Fruit fly (Drosophila melanogaster): ENCODE results near the gene CG6179.
A peak's percentile ranks its signal among the peaks of the same experiment; 100 is the strongest.

Gene CG6179

dm6 chrX:18385056-18385455, 5.2 kb downstream of the CG6179 start, which contains the start of gene betaCOP (continued):
- TF ChIP-seq CG32772 (GFP tag; IDR thresholded peaks at IDR 0.05) (no peak), z (GFP tag; IDR thresholded peaks at IDR 0.05) (no peak), grn (GFP tag; optimal IDR thresholded peaks at IDR 0.05) (no peak), mld (GFP tag; IDR thresholded peaks at IDR 0.05; ENCODE audit: partially characterized antibody) (no peak), CG2678 (tag; optimal IDR thresholded peaks at IDR 0.05) (no peak), CG31441 (GFP tag; IDR thresholded peaks at IDR 0.05) (no peak), CG17328 (GFP tag; IDR thresholded peaks at IDR 0.05) (0 out of 2 replicates have a peak, but pooled peaks have one; percentile 9), CG11723 (GFP tag; optimal IDR thresholded peaks at IDR 0.05) (no peak), Rfx (GFP tag; IDR thresholded peaks at IDR 0.05) (peak; percentile 48; the same call in 1 of the 2 replicates), GATAe (GFP tag; conservative IDR thresholded peaks at IDR 0.05) (no peak), CG10565 (GFP tag; optimal IDR thresholded peaks at IDR 0.05) (no peak), pan (optimal IDR thresholded peaks at IDR 0.05) (no peak), pan (GFP tag; optimal IDR thresholded peaks at IDR 0.05 in 1 of 2, IDR thresholded peaks at IDR 0.05 in 1 of 2) (no peak), esg (GFP tag; conservative IDR thresholded peaks at IDR 0.05) (no peak), CG33213 (GFP tag; optimal IDR thresholded peaks at IDR 0.05) (peak; percentile 55), MESR4 (GFP tag; optimal IDR thresholded peaks at IDR 0.05) (peak; percentile 81), Max (GFP tag; optimal IDR thresholded peaks at IDR 0.05) (no peak), Sox100B (GFP tag; optimal IDR thresholded peaks at IDR 0.05) (no peak), toy (GFP tag; IDR thresholded peaks at IDR 0.05) (no peak), HmgZ (tag; optimal IDR thresholded peaks at IDR 0.05) (peak; percentile 36), hkb (optimal IDR thresholded peaks at IDR 0.05) (peak; percentile 51), hkb (GFP tag; IDR thresholded peaks at IDR 0.05) (no peak), dimm (GFP tag; IDR thresholded peaks at IDR 0.05) (no peak), sqz (GFP tag; optimal IDR thresholded peaks at IDR 0.05) (no peak), pita (GFP tag; optimal IDR thresholded peaks at IDR 0.05) (peak; percentile 60), hth (optimal IDR thresholded peaks at IDR 0.05) (no peak), Nf-YA (GFP tag; IDR thresholded peaks at IDR 0.05) (no peak), CG15479 (GFP tag; optimal IDR thresholded peaks at IDR 0.05) (no peak), D (optimal IDR thresholded peaks at IDR 0.05) (no peak), D (GFP tag; optimal IDR thresholded peaks at IDR 0.05) (no peak), mirr (GFP tag; optimal IDR thresholded peaks at IDR 0.05) (no peak), CG4617 (GFP tag; optimal IDR thresholded peaks at IDR 0.05; ENCODE audit: borderline replicate concordance) (peak; percentile 49), CG13424 (tag; optimal IDR thresholded peaks at IDR 0.05) (no peak), CG3847 (GFP tag; IDR thresholded peaks at IDR 0.05) (peak; percentile 45), CG10366 (GFP tag; IDR thresholded peaks at IDR 0.05) (no peak), zen (tag; optimal IDR thresholded peaks at IDR 0.05) (peak; percentile 9), Adf1 (GFP tag; IDR thresholded peaks at IDR 0.05) (no peak), CG5245 (GFP tag; optimal IDR thresholded peaks at IDR 0.05) (no peak), exex (tag; optimal IDR thresholded peaks at IDR 0.05) (no peak), mam (GFP tag; optimal IDR thresholded peaks at IDR 0.05) (no peak), danr (GFP tag; IDR thresholded peaks at IDR 0.05) (no peak), lbe (GFP tag; optimal IDR thresholded peaks at IDR 0.05) (no peak), btn (GFP tag; optimal IDR thresholded peaks at IDR 0.05) (no peak), CG12104 (GFP tag; optimal IDR thresholded peaks at IDR 0.05) (no peak), prd (optimal IDR thresholded peaks at IDR 0.05) (no peak), prd (GFP tag; IDR thresholded peaks at IDR 0.05) (0 out of 3 replicates have a peak, but pooled peaks have one; percentile 11), ERR (GFP tag; optimal IDR thresholded peaks at IDR 0.05) (no peak), CG6791 (GFP tag; IDR thresholded peaks at IDR 0.05; ENCODE audit: partially characterized antibody) (no peak), pzg (GFP tag; optimal IDR thresholded peaks at IDR 0.05) (peak; percentile 97), gfzf (GFP tag; optimal IDR thresholded peaks at IDR 0.05) (peak; percentile 96), Lpt (GFP tag; optimal IDR thresholded peaks at IDR 0.05) (no peak), chinmo (GFP tag; IDR thresholded peaks at IDR 0.05; ENCODE audit: partially characterized antibody) (no peak), CG7963 (GFP tag; IDR thresholded peaks at IDR 0.05; ENCODE audit: partially characterized antibody) (no peak)
